Fruit fly (Drosophila melanogaster): ENCODE results near the gene side-VII.

The side-VII gene

dm6 chr3R:9774147-9774546 lies 34.4 kb upstream of the side-VII start, which contains the start of gene Whamy (continued):
- TF ChIP-seq Atf3 (GFP tag; optimal IDR thresholded peaks at IDR 0.05), result no peak
- no peak for TF ChIP-seq CG17359 (tag; optimal IDR thresholded peaks at IDR 0.05)
- peak; percentile 62 for TF ChIP-seq grn (GFP tag; optimal IDR thresholded peaks at IDR 0.05)
- TF ChIP-seq onecut (GFP tag; IDR thresholded peaks at IDR 0.05), result no peak
- no peak for TF ChIP-seq hb (GFP tag; IDR thresholded peaks at IDR 0.05; ENCODE audit: partially characterized antibody)
- no peak for TF ChIP-seq fd3F (GFP tag; optimal IDR thresholded peaks at IDR 0.05)
- TF ChIP-seq dan (GFP tag; IDR thresholded peaks at IDR 0.05), result no peak
- TF ChIP-seq wor (GFP tag; IDR thresholded peaks at IDR 0.05), result no peak
- TF ChIP-seq luna (GFP tag; optimal IDR thresholded peaks at IDR 0.05), result no peak
- no peak for TF ChIP-seq CG4854 (GFP tag; optimal IDR thresholded peaks at IDR 0.05)
- no peak for TF ChIP-seq gem (tag; optimal IDR thresholded peaks at IDR 0.05)
- TF ChIP-seq CG8765 (GFP tag; IDR thresholded peaks at IDR 0.05), result no peak
- TF ChIP-seq trh (GFP tag; optimal IDR thresholded peaks at IDR 0.05), result no peak
- TF ChIP-seq pum (GFP tag; optimal IDR thresholded peaks at IDR 0.05), result no peak
- TF ChIP-seq CG12769 (tag; optimal IDR thresholded peaks at IDR 0.05), result peak; percentile 11
- no peak for TF ChIP-seq CG10654 (GFP tag; optimal IDR thresholded peaks at IDR 0.05)
- no peak for TF ChIP-seq Blimp-1 (GFP tag; optimal IDR thresholded peaks at IDR 0.05)
- no peak for TF ChIP-seq CG32532 (GFP tag; IDR thresholded peaks at IDR 0.05)
- no peak for TF ChIP-seq sim (GFP tag; IDR thresholded peaks at IDR 0.05)
- TF ChIP-seq dm (GFP tag; optimal IDR thresholded peaks at IDR 0.05), result no peak
- TF ChIP-seq kay (GFP tag; optimal IDR thresholded peaks at IDR 0.05), result peak; percentile 44
- peak; percentile 73 for TF ChIP-seq CG10543 (GFP tag; optimal IDR thresholded peaks at IDR 0.05)
- no peak for TF ChIP-seq ken (GFP tag; IDR thresholded peaks at IDR 0.05)
- peak; percentile 76 for TF ChIP-seq CG34376 (GFP tag; optimal IDR thresholded peaks at IDR 0.05)
- TF ChIP-seq H2.0 (GFP tag; IDR thresholded peaks at IDR 0.05), result no peak
- TF ChIP-seq CG18599 (GFP tag; optimal IDR thresholded peaks at IDR 0.05), result peak; percentile 36
- no peak for TF ChIP-seq jigr1 (GFP tag; IDR thresholded peaks at IDR 0.05)
- no peak for TF ChIP-seq Dbx (GFP tag; IDR thresholded peaks at IDR 0.05)
- TF ChIP-seq sob (GFP tag; IDR thresholded peaks at IDR 0.05), result no peak
- TF ChIP-seq ara (GFP tag; IDR thresholded peaks at IDR 0.05), result no peak
- TF ChIP-seq CG1602 (GFP tag; optimal IDR thresholded peaks at IDR 0.05), result no peak
- TF ChIP-seq Antp (GFP tag; optimal IDR thresholded peaks at IDR 0.05), result no peak
- no peak for TF ChIP-seq unpg (GFP tag; optimal IDR thresholded peaks at IDR 0.05)
- TF ChIP-seq inv (GFP tag; IDR thresholded peaks at IDR 0.05; ENCODE audit: partially characterized antibody), result no peak
- no peak for TF ChIP-seq MBD-R2 (GFP tag; IDR thresholded peaks at IDR 0.05)
- no peak for TF ChIP-seq CG5245 (GFP tag; optimal IDR thresholded peaks at IDR 0.05)
- TF ChIP-seq bcd (GFP tag; optimal IDR thresholded peaks at IDR 0.05), result no peak
- TF ChIP-seq corto (GFP tag; optimal IDR thresholded peaks at IDR 0.05), result no peak
- no peak for TF ChIP-seq Lpt (GFP tag; optimal IDR thresholded peaks at IDR 0.05)
- no peak for TF ChIP-seq CG4617 (GFP tag; optimal IDR thresholded peaks at IDR 0.05; ENCODE audit: borderline replicate concordance)
- TF ChIP-seq Lim3 (GFP tag; IDR thresholded peaks at IDR 0.05), result no peak
- peak; percentile 82 for TF ChIP-seq Deaf1 (tag; optimal IDR thresholded peaks at IDR 0.05)
- TF ChIP-seq HmgZ (tag; optimal IDR thresholded peaks at IDR 0.05), result peak; percentile 21
- no peak for TF ChIP-seq CG6765 (GFP tag; optimal IDR thresholded peaks at IDR 0.05)
- TF ChIP-seq CG1647 (GFP tag; optimal IDR thresholded peaks at IDR 0.05), result no peak
- peak; percentile 74 for TF ChIP-seq exex (tag; optimal IDR thresholded peaks at IDR 0.05)
- no peak for TF ChIP-seq CoRest (tag; optimal IDR thresholded peaks at IDR 0.05)
- TF ChIP-seq sug (tag; optimal IDR thresholded peaks at IDR 0.05), result peak; percentile 75
- TF ChIP-seq CG17829 (tag; optimal IDR thresholded peaks at IDR 0.05), result no peak
- no peak for TF ChIP-seq sisA (GFP tag; IDR thresholded peaks at IDR 0.05)
- no peak for TF ChIP-seq Doc2 (GFP tag; IDR thresholded peaks at IDR 0.05)
- peak; percentile 49 for TF ChIP-seq ftz-f1 (GFP tag; optimal IDR thresholded peaks at IDR 0.05)
- TF ChIP-seq HHEX (GFP tag; optimal IDR thresholded peaks at IDR 0.05), result no peak

All from whole organism, embryonic.